Worm (Caenorhabditis elegans) whole organism, mixed stage, embryonic: ENCODE data around the gene mnk-1.

Experiments used
- M03D4.4 ChIP-seq: sonication (generic microtip); optimal IDR thresholded peaks from 2 replicates; lab custom pipeline; 2017; ENCODE audit warnings: mild to moderate bottlenecking, missing genetic modification characterization, missing compliant biosample characterization
- bed-3 ChIP-seq: fragments of 200-800 bp; sonication (Bioruptor generic); optimal IDR thresholded peaks from 3 replicates; lab custom pipeline; 2018; ENCODE audit warnings: mild to moderate bottlenecking, missing genetic modification characterization, moderate library complexity, missing compliant biosample characterization
- blmp-1 ChIP-seq: fragments of 150-350 bp; optimal IDR thresholded peaks from 2 replicates; lab custom pipeline; 2014; ENCODE audit warnings: missing biosample characterization, missing genetic modification characterization
- ceh-39 ChIP-seq: fragments of 150-350 bp; optimal IDR thresholded peaks from 2 replicates; lab custom pipeline; 2014; ENCODE audit warnings: missing biosample characterization, missing genetic modification characterization
- ceh-43 ChIP-seq: fragments of 200-800 bp; sonication (Bioruptor generic); optimal IDR thresholded peaks from 2 replicates; lab custom pipeline; 2018; ENCODE audit warnings: mild to moderate bottlenecking, missing genetic modification characterization, moderate library complexity, missing compliant biosample characterization
- ceh-83 ChIP-seq: fragments of 200-800 bp; sonication (Bioruptor generic); optimal IDR thresholded peaks from 2 replicates; lab custom pipeline; 2018; ENCODE audit warnings: mild to moderate bottlenecking, missing genetic modification characterization, missing compliant biosample characterization
- ces-1 ChIP-seq: fragments of 150-350 bp; optimal IDR thresholded peaks from 2 replicates; lab custom pipeline; 2014; ENCODE audit warnings: missing biosample characterization, missing genetic modification reagents, missing genetic modification characterization
- cnd-1 ChIP-seq: fragments of 200-800 bp; sonication (Bioruptor generic); optimal IDR thresholded peaks from 2 replicates; lab custom pipeline; 2018; ENCODE audit warnings: mild to moderate bottlenecking, missing genetic modification characterization, missing compliant biosample characterization
- drap-1 ChIP-seq: fragments of 200-800 bp; sonication (Bioruptor generic); optimal IDR thresholded peaks from 3 replicates; lab custom pipeline; 2018; ENCODE audit warnings: mild to moderate bottlenecking, missing genetic modification characterization, missing compliant biosample characterization
- elt-1 ChIP-seq: sonication (generic microtip); optimal IDR thresholded peaks from 2 replicates; lab custom pipeline; 2017; ENCODE audit warnings: missing genetic modification characterization, mild to moderate bottlenecking, missing compliant biosample characterization, antibody characterized with exemption, moderate library complexity, borderline replicate concordance; ENCODE audit not compliant: insufficient read depth
- elt-3 ChIP-seq: fragments of 150-350 bp; optimal IDR thresholded peaks from 2 replicates; lab custom pipeline; 2014; ENCODE audit warnings: missing biosample characterization, missing genetic modification characterization
- flh-1 ChIP-seq: fragments of 200-800 bp; sonication (Bioruptor generic); optimal IDR thresholded peaks from 2 replicates; lab custom pipeline; 2018; ENCODE audit warnings: mild to moderate bottlenecking, missing genetic modification characterization, moderate library complexity, missing compliant biosample characterization
- ham-2 ChIP-seq: fragments of 200-800 bp; sonication (Bioruptor generic); optimal IDR thresholded peaks from 2 replicates; lab custom pipeline; 2018; ENCODE audit warnings: mild to moderate bottlenecking, missing genetic modification characterization, missing compliant biosample characterization
- hlh-1 ChIP-seq: fragments of 150-350 bp; optimal IDR thresholded peaks from 2 replicates; lab custom pipeline; 2014; ENCODE audit warnings: missing biosample characterization, missing genetic modification reagents, missing genetic modification characterization
- lin-13 ChIP-seq: fragments of 150-350 bp; optimal IDR thresholded peaks from 2 replicates; lab custom pipeline; 2014; ENCODE audit warnings: missing biosample characterization, missing genetic modification characterization
- lin-32 ChIP-seq: fragments of 200-800 bp; sonication (Bioruptor generic); optimal IDR thresholded peaks from 2 replicates; lab custom pipeline; 2018; ENCODE audit warnings: mild to moderate bottlenecking, missing genetic modification characterization, missing compliant biosample characterization
- lsy-2 ChIP-seq: fragments of 150-350 bp; optimal IDR thresholded peaks from 2 replicates; lab custom pipeline; 2014; ENCODE audit warnings: missing biosample characterization, missing genetic modification characterization
- mab-5 ChIP-seq: fragments of 150-350 bp; optimal IDR thresholded peaks from 2 replicates; lab custom pipeline; 2014; ENCODE audit warnings: missing biosample characterization, missing genetic modification characterization
- mep-1 ChIP-seq: fragments of 150-350 bp; optimal IDR thresholded peaks from 2 replicates; lab custom pipeline; 2017; ENCODE audit warnings: missing biosample characterization, missing genetic modification reagents, missing genetic modification characterization, inconsistent platforms
- mls-2 ChIP-seq: sonication (generic microtip); optimal IDR thresholded peaks from 2 replicates; lab custom pipeline; 2016; ENCODE audit warnings: mild to moderate bottlenecking, missing genetic modification characterization, moderate library complexity, missing compliant biosample characterization
- nhr-12 ChIP-seq: fragments of 150-350 bp; optimal IDR thresholded peaks from 2 replicates; lab custom pipeline; 2014; ENCODE audit warnings: missing biosample characterization, missing genetic modification characterization
- nhr-237 ChIP-seq: fragments of 150-350 bp; optimal IDR thresholded peaks from 2 replicates; lab custom pipeline; 2014; ENCODE audit warnings: missing biosample characterization, missing genetic modification characterization
- nhr-28 ChIP-seq: fragments of 150-350 bp; optimal IDR thresholded peaks from 2 replicates; lab custom pipeline; 2014; ENCODE audit warnings: missing biosample characterization, missing genetic modification characterization
- nhr-76 ChIP-seq: sonication (generic microtip); optimal IDR thresholded peaks from 2 replicates; lab custom pipeline; 2017; ENCODE audit warnings: missing biosample characterization, missing genetic modification characterization
- pha-4 ChIP-seq: fragments of 150-350 bp; optimal IDR thresholded peaks from 2 replicates; lab custom pipeline; 2018; ENCODE audit warnings: missing biosample characterization, missing genetic modification reagents, missing genetic modification characterization
- sem-2 ChIP-seq: fragments of 200-800 bp; sonication (Bioruptor generic); optimal IDR thresholded peaks from 2 replicates; lab custom pipeline; 2018; ENCODE audit warnings: mild to moderate bottlenecking, missing genetic modification characterization, missing compliant biosample characterization
- tbx-8 ChIP-seq: fragments of 200-800 bp; sonication (Bioruptor generic); optimal IDR thresholded peaks from 2 replicates; lab custom pipeline; 2018; ENCODE audit warnings: mild to moderate bottlenecking, missing genetic modification characterization, moderate library complexity, missing compliant biosample characterization
- unc-120 ChIP-seq: sonication (generic microtip); optimal IDR thresholded peaks from 2 replicates; lab custom pipeline; 2017; ENCODE audit warnings: missing genetic modification characterization, missing compliant biosample characterization; ENCODE audit not compliant: poor library complexity, severe bottlenecking
- unc-39 ChIP-seq: fragments of 150-350 bp; optimal IDR thresholded peaks from 2 replicates; lab custom pipeline; 2014; ENCODE audit warnings: missing biosample characterization, missing genetic modification characterization
- unc-62 ChIP-seq: fragments of 150-350 bp; optimal IDR thresholded peaks from 2 replicates; lab custom pipeline; 2014; ENCODE audit warnings: missing biosample characterization, missing genetic modification reagents, missing genetic modification characterization
- ztf-11 ChIP-seq: fragments of 150-350 bp; optimal IDR thresholded peaks from 2 replicates; lab custom pipeline; 2014; ENCODE audit warnings: missing biosample characterization, missing genetic modification characterization

mnk-1 gene

DNA sequence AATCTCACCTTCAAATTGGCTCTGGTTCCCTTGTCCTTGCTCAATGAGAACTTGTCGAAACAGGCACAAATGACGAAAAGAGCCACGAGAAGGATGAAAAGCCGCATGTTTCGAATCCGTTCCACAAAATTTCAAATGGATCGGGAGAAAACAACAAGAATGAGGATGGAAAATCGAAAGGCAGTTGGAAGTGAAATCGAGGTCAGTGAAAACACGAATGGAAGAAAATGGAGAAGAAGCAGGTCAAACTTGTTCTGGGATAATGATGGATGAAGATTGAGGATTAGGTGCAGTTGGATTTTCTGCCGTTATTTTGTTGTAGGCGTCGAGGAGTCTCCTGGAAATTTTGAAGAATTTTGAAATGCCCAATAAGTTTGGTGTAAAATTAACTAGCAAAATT is 31.8 kb downstream of the mnk-1 start:
- TF ChIP-seq nhr-76 (tag; lab: Kevin White, UChicago) (no peak), nhr-28 (tag; lab: Kevin White, UChicago) (no peak), nhr-237 (tag; lab: Kevin White, UChicago) (no peak), drap-1 (GFP tag; lab: Kevin White, UChicago) (no peak)

DNA sequence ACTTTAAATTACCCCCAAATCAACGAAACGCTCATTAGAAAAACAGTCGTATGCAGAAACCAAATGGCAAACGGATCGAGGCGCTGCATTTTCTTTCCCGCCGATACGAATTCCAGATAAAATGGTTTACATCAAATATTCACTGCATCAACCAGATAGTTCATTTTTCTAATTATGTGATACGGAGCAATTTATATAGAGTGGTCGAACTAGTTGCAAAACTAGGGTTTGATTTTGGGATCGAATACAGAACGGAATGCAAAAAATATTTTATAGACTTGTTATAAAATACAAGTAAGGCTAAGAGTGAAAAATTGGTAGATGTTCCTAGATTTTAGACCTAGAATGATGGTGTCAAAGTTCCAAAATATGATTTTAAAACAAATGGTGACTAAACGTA is 35.0 kb downstream of the mnk-1 start:
- TF ChIP-seq lin-13 (tag; lab: Kevin White, UChicago) (no peak), ztf-11 (tag; lab: Kevin White, UChicago) (no peak), ceh-83 (GFP tag; lab: Kevin White, UChicago) (no peak), flh-1 (GFP tag; lab: Kevin White, UChicago) (no peak), nhr-28 (tag; lab: Kevin White, UChicago) (no peak)

DNA sequence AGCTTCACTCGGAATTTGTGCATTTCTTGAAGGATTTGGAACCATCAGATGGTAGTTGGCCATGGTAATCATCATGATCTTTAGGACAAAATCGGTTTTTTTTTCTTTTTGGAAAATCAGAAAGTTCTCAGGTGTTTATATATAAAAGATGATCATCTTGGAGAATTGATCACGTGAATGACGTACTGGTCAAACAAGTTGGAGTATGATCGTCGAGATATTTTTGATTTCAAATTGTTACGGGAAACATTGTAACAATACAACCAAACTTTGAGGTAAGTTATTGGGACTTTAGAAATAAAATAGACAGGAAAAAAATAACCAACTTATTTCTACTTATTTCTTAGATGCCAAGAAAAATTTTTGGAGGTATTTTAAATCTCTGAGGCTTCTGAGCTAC is 35.8 kb downstream of the mnk-1 start, which contains the start of gene F59B10.4:
F59B10.4 (minus strand) TSS at position 101 of the 400 bp plus-strand sequence.
- TF ChIP-seq sem-2 (GFP tag; lab: Kevin White, UChicago) (no peak), unc-39 (tag; lab: Kevin White, UChicago) (no peak)

DNA sequence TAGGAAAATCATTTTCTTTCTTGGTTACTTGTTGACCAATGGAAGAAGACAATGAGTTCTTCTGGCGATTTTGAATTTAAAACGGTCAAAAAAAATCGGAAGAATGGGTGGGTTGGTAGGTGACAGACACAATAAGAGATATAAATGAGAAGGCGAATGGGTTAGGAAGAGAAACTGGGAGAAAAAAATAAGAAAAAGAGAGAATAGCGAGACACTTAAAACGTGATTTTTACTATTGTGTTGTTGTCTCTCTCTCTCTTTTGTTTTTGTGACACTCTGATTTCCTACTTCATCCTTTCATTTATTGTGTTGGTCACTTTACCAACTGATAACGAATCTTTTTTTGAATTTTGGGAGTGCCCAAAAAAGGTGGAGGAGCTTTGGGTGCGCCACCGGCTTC is 38.5 kb downstream of the mnk-1 start:
- TF ChIP-seq sem-2 (GFP tag; lab: Kevin White, UChicago) (no peak), pha-4 (no peak), unc-120 (tag; lab: Kevin White, UChicago) (no peak), nhr-28 (tag; lab: Kevin White, UChicago) (no peak), flh-1 (GFP tag; lab: Kevin White, UChicago) (no peak), nhr-76 (tag; lab: Kevin White, UChicago) (no peak), M03D4.4 (tag; lab: Kevin White, UChicago) (no peak), lin-13 (tag; lab: Kevin White, UChicago) (no peak), unc-62 (GFP tag; lab: Kevin White, UChicago) (no peak), ham-2 (GFP tag; lab: Kevin White, UChicago) (no peak), hlh-1 (tag; lab: Kevin White, UChicago) (no peak), mep-1 (tag; lab: Kevin White, UChicago) (no peak), elt-3 (tag; lab: Kevin White, UChicago) (no peak), lin-32 (GFP tag; lab: Kevin White, UChicago) (no peak), nhr-12 (tag; lab: Kevin White, UChicago) (no peak)
- TF ChIP-seq, all 35 proteins: peak for 0

DNA sequence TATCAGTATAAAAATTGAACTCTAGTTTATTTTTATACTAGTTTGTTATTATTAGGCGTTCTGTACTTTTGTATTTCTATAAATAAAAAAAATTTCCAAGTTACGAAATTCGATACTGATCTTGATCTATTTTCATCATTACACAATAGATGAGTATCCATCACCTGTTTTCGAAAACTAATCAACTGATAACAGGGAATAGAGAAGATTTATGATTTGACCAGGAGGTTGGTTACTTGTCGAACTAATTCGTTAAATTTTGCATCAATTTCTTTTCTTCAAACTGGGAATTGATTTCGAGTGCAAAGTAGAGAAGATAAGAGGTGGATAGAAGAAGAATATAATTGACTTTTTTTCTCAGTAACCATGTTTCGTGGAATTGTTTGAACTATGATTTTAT is 39.4 kb downstream of the mnk-1 start:
- TF ChIP-seq unc-120 (tag; lab: Kevin White, UChicago) (no peak), ces-1 (GFP tag; lab: Kevin White, UChicago) (no peak), M03D4.4 (tag; lab: Kevin White, UChicago) (no peak), drap-1 (GFP tag; lab: Kevin White, UChicago) (no peak), bed-3 (no peak), tbx-8 (no peak), ceh-43 (no peak), cnd-1 (no peak), nhr-237 (tag; lab: Kevin White, UChicago) (no peak), ceh-39 (tag; lab: Kevin White, UChicago) (no peak), ztf-11 (tag; lab: Kevin White, UChicago) (no peak), lin-13 (tag; lab: Kevin White, UChicago) (no peak), nhr-76 (tag; lab: Kevin White, UChicago) (no peak)

DNA sequence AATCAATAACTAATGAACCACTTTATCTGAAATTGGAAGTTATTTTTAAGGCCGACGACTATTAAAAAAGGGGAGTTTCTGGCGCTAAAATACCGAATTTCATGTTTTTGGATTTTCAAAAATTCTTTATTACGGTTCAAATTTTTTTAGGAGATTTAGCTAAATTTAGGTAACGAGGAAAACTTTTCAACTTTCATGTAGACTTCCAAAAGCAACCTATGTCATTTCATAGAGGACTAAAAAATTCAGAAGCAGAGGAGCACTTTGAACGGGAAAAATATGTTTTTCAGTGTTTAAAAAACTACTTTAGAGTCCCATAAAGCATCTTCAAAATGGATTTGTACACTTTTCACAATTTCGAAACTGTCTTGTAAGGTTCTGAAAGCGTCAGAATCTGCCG is 41.5 kb downstream of the mnk-1 start:
- TF ChIP-seq tbx-8 (no peak), nhr-237 (tag; lab: Kevin White, UChicago) (no peak), ces-1 (GFP tag; lab: Kevin White, UChicago) (no peak), nhr-76 (tag; lab: Kevin White, UChicago) (no peak), flh-1 (GFP tag; lab: Kevin White, UChicago) (no peak), pha-4 (no peak), ceh-43 (no peak), nhr-12 (tag; lab: Kevin White, UChicago) (no peak), lin-32 (GFP tag; lab: Kevin White, UChicago) (no peak), drap-1 (GFP tag; lab: Kevin White, UChicago) (no peak), mab-5 (no peak), elt-3 (tag; lab: Kevin White, UChicago) (no peak), elt-1 (tag; lab: Kevin White, UChicago) (no peak), mls-2 (tag; lab: Kevin White, UChicago) (no peak), blmp-1 (tag; lab: Kevin White, UChicago) (no peak), cnd-1 (no peak), lin-13 (tag; lab: Kevin White, UChicago) (no peak), lsy-2 (tag; lab: Kevin White, UChicago) (no peak), unc-62 (GFP tag; lab: Kevin White, UChicago) (no peak)
